Fruit fly (Drosophila melanogaster): ENCODE measurements around the gene RPA3.

The RPA3 gene

dm6 chrX:11621866-11622648 lies 6.4 kb upstream of the RPA3 start, which contains the start of gene Ptp10D:
Gene Ptp10D (plus strand): TSS chrX:11622015.
- TF ChIP-seq toe (GFP tag; optimal IDR thresholded peaks at IDR 0.05) (no peak), CG11617 (GFP tag; optimal IDR thresholded peaks at IDR 0.05) (peak; percentile 10), CG33017 (tag; optimal IDR thresholded peaks at IDR 0.05) (no peak), Mnt (GFP tag; optimal IDR thresholded peaks at IDR 0.05) (peak; percentile 71), CG7101 (tag; optimal IDR thresholded peaks at IDR 0.05) (peak; percentile 41), cnc (optimal IDR thresholded peaks at IDR 0.05) (no peak), CG5204 (GFP tag; optimal IDR thresholded peaks at IDR 0.05) (no peak), Hr96 (GFP tag; optimal IDR thresholded peaks at IDR 0.05) (no peak), bab1 (GFP tag; optimal IDR thresholded peaks at IDR 0.05) (peak; percentile 61), CG14711 (tag; optimal IDR thresholded peaks at IDR 0.05) (no peak), pad (GFP tag; optimal IDR thresholded peaks at IDR 0.05) (no peak), cic (GFP tag; optimal IDR thresholded peaks at IDR 0.05) (peak; percentile 29), ovo (GFP tag; optimal IDR thresholded peaks at IDR 0.05) (peak; percentile 40), CG12768 (GFP tag; optimal IDR thresholded peaks at IDR 0.05) (peak; percentile 53), CG7045 (GFP tag; optimal IDR thresholded peaks at IDR 0.05) (no peak), kay (GFP tag; ENCODE audit: borderline replicate concordance) (no peak), tj (GFP tag; optimal IDR thresholded peaks at IDR 0.05) (peak; percentile 78), Crg-1 (GFP tag; optimal IDR thresholded peaks at IDR 0.05) (peak; percentile 21)

dm6 chrX:11621315-11621865 lies 5.8 kb upstream of the RPA3 start:
- TF ChIP-seq CG7101 (tag; optimal IDR thresholded peaks at IDR 0.05) (no peak), CG1620 (GFP tag; optimal IDR thresholded peaks at IDR 0.05) (no peak), Clk (GFP tag; optimal IDR thresholded peaks at IDR 0.05) (no peak), kay (GFP tag; ENCODE audit: borderline replicate concordance) (peak; percentile 84), cic (GFP tag; optimal IDR thresholded peaks at IDR 0.05) (no peak), CG33017 (tag; optimal IDR thresholded peaks at IDR 0.05) (no peak), Mnt (GFP tag; optimal IDR thresholded peaks at IDR 0.05) (no peak), cnc (optimal IDR thresholded peaks at IDR 0.05) (no peak), CG14711 (tag; optimal IDR thresholded peaks at IDR 0.05) (no peak), ovo (GFP tag; optimal IDR thresholded peaks at IDR 0.05) (no peak), pad (GFP tag; optimal IDR thresholded peaks at IDR 0.05) (peak; percentile 56), toe (GFP tag; optimal IDR thresholded peaks at IDR 0.05) (no peak)

DNA sequence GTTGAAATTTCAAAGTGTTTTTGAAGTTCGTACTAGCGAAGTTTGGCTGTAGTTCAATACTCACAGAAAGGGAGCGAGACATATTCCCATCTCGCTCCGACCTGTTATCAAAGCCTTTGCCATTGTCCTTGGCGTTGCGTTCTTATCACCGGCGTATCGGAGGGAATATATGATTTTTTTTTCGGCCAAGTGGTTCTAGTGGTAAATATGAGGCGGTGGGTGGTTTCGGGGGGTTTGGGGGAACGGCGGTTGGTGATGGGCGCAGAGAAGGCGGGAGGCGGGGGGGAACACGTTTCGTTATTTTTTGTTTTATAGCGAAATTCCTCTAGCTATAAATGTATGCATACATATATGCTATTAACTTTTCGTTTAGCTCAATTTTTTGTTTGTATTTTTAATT lies 4.9 kb upstream of the RPA3 start:
- TF ChIP-seq CG1620 (GFP tag; optimal IDR thresholded peaks at IDR 0.05): no peak
- TF ChIP-seq Crg-1 (GFP tag; optimal IDR thresholded peaks at IDR 0.05): no peak
- peak; percentile 31 for TF ChIP-seq cic (GFP tag; optimal IDR thresholded peaks at IDR 0.05)
- TF ChIP-seq toe (GFP tag; optimal IDR thresholded peaks at IDR 0.05): no peak

DNA sequence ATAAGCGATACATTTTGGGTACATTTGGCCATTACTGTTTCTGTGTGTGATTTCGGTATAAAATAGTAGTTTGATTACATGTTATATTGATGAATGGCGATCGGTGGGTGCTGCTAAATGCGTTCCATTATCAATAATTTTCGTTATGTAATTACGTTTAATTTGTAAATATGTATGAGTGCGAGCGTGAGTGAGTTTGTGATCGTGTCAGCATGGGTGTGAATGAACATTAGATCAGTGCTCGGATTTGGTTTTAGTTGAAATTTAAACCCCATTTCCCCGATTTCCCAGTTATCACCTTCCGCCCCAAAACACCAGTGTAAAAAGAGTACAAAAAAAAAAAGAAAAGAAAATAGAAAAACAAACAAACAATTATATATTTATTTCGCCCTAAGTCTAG lies 4.0 kb upstream of the RPA3 start:
- TF ChIP-seq ovo (GFP tag; optimal IDR thresholded peaks at IDR 0.05) (no peak), pad (GFP tag; optimal IDR thresholded peaks at IDR 0.05) (no peak), cic (GFP tag; optimal IDR thresholded peaks at IDR 0.05) (peak; percentile 60)

DNA sequence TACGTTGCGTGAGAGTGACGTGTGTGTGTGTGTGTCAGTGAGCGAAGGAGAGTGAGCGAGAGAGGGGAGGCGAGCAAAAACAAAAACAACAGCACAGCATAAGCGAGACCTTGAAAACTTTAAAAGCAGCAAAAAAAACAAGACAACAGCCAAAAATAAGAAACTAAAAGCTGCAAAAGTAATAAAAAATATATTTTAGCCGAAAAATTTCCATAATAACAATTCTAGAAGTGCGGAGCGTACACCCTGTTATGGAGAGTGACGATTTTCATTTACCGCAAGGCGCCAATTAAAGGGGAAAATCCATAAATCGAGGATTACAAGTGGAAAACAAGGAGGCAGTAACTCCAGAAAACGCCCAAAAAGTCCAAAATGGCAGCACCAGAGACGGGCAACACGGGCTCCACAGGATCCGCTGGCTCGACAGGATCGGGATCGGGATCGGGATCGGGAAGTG lies 884 bp upstream of the RPA3 start:
- no peak for TF ChIP-seq toe (GFP tag; optimal IDR thresholded peaks at IDR 0.05)
- peak; percentile 54 for TF ChIP-seq pad (GFP tag; optimal IDR thresholded peaks at IDR 0.05)

DNA sequence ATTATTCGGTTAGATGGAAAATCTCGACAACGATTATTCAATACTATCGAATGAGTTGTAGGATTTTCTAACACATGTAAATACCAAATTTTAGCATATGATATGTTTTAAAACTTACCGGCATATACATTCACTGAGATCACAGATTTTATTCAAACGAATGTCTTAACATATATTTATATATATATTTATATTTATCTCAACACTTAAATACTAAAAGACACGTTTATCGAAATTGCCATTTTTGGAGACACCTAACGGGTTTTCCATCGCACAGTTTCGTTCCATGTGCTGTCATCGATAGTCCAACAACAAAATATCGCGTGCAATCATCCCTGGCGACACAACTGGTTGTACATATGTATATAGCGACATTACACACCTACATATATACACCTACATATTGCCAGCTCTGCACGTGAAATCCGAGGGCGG lies 4.0 kb downstream of the RPA3 start, which contains the start of the genes CG2247 and CG1703:
CG2247 (minus strand) TSS at position 8 of the 435 bp plus-strand sequence.
CG1703 (plus strand) TSS at position 283 of the 435 bp plus-strand sequence.
- TF ChIP-seq cic (GFP tag; optimal IDR thresholded peaks at IDR 0.05) (peak; percentile 11), CG7101 (tag; optimal IDR thresholded peaks at IDR 0.05) (peak; percentile 22), ovo (GFP tag; optimal IDR thresholded peaks at IDR 0.05) (peak; percentile 94), pad (GFP tag; optimal IDR thresholded peaks at IDR 0.05) (no peak), CG14711 (tag; optimal IDR thresholded peaks at IDR 0.05) (no peak), Mnt (GFP tag; optimal IDR thresholded peaks at IDR 0.05) (peak; percentile 85), CG33017 (tag; optimal IDR thresholded peaks at IDR 0.05) (no peak), bab1 (GFP tag; optimal IDR thresholded peaks at IDR 0.05) (peak; percentile 11)

DNA sequence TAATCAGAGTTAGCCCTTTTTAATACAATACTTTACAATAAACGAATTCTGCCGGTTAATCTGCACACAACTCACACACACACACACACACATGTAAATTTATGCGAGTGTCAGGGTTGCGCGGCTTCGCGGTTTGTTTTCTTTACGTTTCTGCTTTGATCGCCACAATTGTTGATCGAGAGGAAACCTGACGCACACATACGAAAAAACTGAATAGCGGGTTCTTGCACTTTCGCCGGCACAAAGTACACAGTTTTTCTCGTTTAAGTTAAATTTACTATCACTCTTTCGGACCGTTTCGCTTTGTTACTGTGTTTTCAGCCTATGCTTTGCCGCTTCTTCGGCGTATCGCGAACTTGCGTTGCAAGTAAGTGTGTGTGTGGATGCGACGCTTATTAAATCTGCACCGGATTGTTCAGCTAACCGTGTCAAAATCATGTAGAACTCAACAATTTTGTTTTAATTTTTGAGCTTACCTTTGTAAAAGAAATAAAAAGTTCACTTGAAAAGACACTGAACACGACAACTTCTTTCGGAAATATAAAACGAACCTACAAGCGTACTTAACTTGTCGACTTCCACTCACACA lies 4.5 kb downstream of the RPA3 start:
- TF ChIP-seq ovo (GFP tag; optimal IDR thresholded peaks at IDR 0.05) (no peak), kay (GFP tag; ENCODE audit: borderline replicate concordance) (no peak), CG33017 (tag; optimal IDR thresholded peaks at IDR 0.05) (no peak), cnc (optimal IDR thresholded peaks at IDR 0.05) (no peak), CG7045 (GFP tag; optimal IDR thresholded peaks at IDR 0.05) (no peak), toe (GFP tag; optimal IDR thresholded peaks at IDR 0.05) (no peak), bab1 (GFP tag; optimal IDR thresholded peaks at IDR 0.05) (no peak), CG11617 (GFP tag; optimal IDR thresholded peaks at IDR 0.05) (no peak), tj (GFP tag; optimal IDR thresholded peaks at IDR 0.05) (peak; percentile 86), CG14711 (tag; optimal IDR thresholded peaks at IDR 0.05) (peak; percentile 94), Hr96 (GFP tag; optimal IDR thresholded peaks at IDR 0.05) (no peak), CG1620 (GFP tag; optimal IDR thresholded peaks at IDR 0.05) (no peak), CG12768 (GFP tag; optimal IDR thresholded peaks at IDR 0.05) (no peak), Crg-1 (GFP tag; optimal IDR thresholded peaks at IDR 0.05) (no peak), CG7101 (tag; optimal IDR thresholded peaks at IDR 0.05) (no peak), Mnt (GFP tag; optimal IDR thresholded peaks at IDR 0.05) (no peak), pad (GFP tag; optimal IDR thresholded peaks at IDR 0.05) (no peak), CG5204 (GFP tag; optimal IDR thresholded peaks at IDR 0.05) (no peak), cic (GFP tag; optimal IDR thresholded peaks at IDR 0.05) (peak; percentile 31), Clk (GFP tag; optimal IDR thresholded peaks at IDR 0.05) (no peak)

All from whole organism, adult.